Worm (Caenorhabditis elegans) whole organism, young adult: ENCODE data around the gene C17A2.4.

Experiments
- ama-1 ChIP-seq, 3 experiments: fragments of 150-350 bp in 1 of 3; sonication (generic microtip) in 2 of 3; optimal IDR thresholded peaks; 2 replicates each; lab custom pipeline; 2014 to 2018; ENCODE audit warnings: missing biosample characterization in 2 of 3, missing genetic modification characterization in 2 of 3, missing genetic modification reagents in 2 of 3
- mxl-1 ChIP-seq: sonication (generic microtip); optimal IDR thresholded peaks from 2 replicates; lab custom pipeline; 2016; ENCODE audit warnings: missing genetic modification characterization, missing compliant biosample characterization
- rcor-1 ChIP-seq: fragments of 200-800 bp; sonication (Bioruptor generic); IDR thresholded peaks from 2 replicates; pipeline ENCODE4 v1.3.6; 2022; ENCODE audit warnings: missing genetic modification reagents, missing genetic modification characterization, missing compliant biosample characterization
- snpc-4 ChIP-seq, 5 experiments: fragments of 150-350 bp in 1 of 5; sonication (generic microtip) in 4 of 5; optimal IDR thresholded peaks; 2 replicates each; lab custom pipeline; 2014 to 2018; ENCODE audit warnings: missing genetic modification characterization in 5 of 5, missing biosample characterization in 3 of 5, antibody characterized with exemption in 2 of 5, mild to moderate bottlenecking in 2 of 5, missing compliant biosample characterization in 2 of 5, missing genotype in 2 of 5, moderate library complexity in 2 of 5, missing genetic modification reagents in 1 of 5
- unc-130 ChIP-seq: sonication (generic microtip); optimal IDR thresholded peaks from 2 replicates; lab custom pipeline; 2016; ENCODE audit warnings: missing genetic modification reagents, missing genetic modification characterization, missing compliant biosample characterization

ce11 chrII:3877127-3877526, 37.5 kb downstream of the C17A2.4 start, which contains the start of gene nep-3:
- no peak for TF ChIP-seq rcor-1 (GFP tag; lab: Robert Waterston, UW)
- TF ChIP-seq ama-1 (optimal IDR thresholded peaks at IDR 0.05; lab: Kevin White, UChicago): no peak
- no peak for TF ChIP-seq ama-1 (GFP tag; optimal IDR thresholded peaks at IDR 0.05; lab: Kevin White, UChicago)
- no peak for TF ChIP-seq unc-130 (GFP tag; lab: Kevin White, UChicago)
- no peak for TF ChIP-seq snpc-4 (GFP tag; optimal IDR thresholded peaks at IDR 0.05; lab: Kevin White, UChicago)
- TF ChIP-seq snpc-4 (tag; optimal IDR thresholded peaks at IDR 0.05; lab: Kevin White, UChicago): no peak
- TF ChIP-seq mxl-1: no peak
